Fruit fly (Drosophila melanogaster): ENCODE measurements around the gene CG34116.

The CG34116 gene

DNA sequence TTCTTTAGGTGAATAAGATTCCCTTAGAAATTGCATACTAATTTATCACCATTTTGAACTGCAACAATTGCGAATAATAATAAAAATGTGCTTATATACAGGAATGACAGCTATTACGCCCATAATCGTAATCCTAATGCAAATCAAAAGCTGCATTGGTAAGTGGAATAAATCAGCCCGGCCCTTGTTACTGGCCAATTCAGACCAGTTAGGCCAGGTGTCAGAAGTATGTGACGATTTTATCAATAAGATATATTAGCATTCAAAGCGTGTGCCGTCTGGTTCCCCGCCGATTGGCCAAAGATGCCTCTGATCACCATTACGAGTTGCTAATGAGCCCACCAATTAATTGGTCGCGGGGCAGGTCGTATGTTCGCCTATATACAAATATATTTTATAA lies 6.7 kb upstream of the CG34116 start:
- TF ChIP-seq CG8478 (optimal IDR thresholded peaks at IDR 0.05) (no peak), CTCF (optimal IDR thresholded peaks at IDR 0.05) (no peak)

DNA sequence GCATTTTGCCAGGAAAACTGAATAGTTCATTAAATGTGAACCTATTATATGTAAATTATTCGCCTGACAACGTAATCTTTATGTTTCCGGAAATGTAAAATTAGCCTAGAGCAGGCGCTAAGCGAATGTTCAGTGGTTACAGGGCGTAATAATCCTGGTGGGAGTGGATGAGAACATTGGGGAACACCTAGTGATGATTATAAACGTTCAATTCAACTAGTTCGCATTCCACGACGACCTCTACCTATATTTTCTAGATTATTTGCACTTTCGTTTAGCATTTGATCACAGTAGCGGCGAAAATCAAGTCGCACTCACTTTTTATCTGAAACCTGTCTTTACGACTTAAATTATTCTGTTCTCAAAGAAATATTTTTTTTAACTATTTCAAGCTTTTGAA lies 1.7 kb upstream of the CG34116 start:
- no peak for TF ChIP-seq CTCF (optimal IDR thresholded peaks at IDR 0.05)
- TF ChIP-seq CG8478 (optimal IDR thresholded peaks at IDR 0.05) = no peak

- TF ChIP-seq CTCF (optimal IDR thresholded peaks at IDR 0.05) (no peak), CG8478 (optimal IDR thresholded peaks at IDR 0.05) (no peak)
Observed at dm6 chr3L:19807103-19807502, 1.3 kb upstream of the CG34116 start, which contains the start of the genes CG14104 and Kap-alpha1. Gene CG14104, minus strand, starts transcription at chr3L:19807199. Gene Kap-alpha1, plus strand, starts transcription at chr3L:19807232.

DNA sequence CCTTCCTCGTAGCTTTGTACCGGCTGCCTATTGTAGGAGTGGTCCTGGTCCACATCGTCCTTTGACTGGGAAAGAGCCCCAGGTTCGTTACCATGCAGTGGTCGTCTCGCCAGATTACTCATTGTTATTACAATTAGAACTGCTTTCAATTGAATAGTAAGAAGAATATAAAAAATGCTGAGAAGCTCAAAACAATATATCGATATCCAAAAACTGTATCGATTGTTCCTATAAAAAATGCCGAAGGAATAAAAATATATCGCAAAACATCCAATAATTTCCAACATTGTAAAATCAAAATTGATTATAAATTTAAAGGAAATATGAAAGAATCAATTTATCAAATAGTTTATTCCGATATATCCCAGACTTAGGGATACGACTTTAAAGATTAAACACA lies 928 bp downstream of the CG34116 start, which contains the start of the genes TORIP and Ccdc58:
TSS of gene TORIP (minus strand) at position 173 of the 400 bp plus-strand sequence.
TSS of gene Ccdc58 (plus strand) at position 274 of the 400 bp plus-strand sequence.
- no peak for TF ChIP-seq CG8478 (optimal IDR thresholded peaks at IDR 0.05)
- TF ChIP-seq CTCF (optimal IDR thresholded peaks at IDR 0.05) = no peak

- TF ChIP-seq CG8478 (optimal IDR thresholded peaks at IDR 0.05) (no peak), CTCF (optimal IDR thresholded peaks at IDR 0.05) (no peak)
Observed at dm6 chr3L:19801105-19801504, 4.7 kb downstream of the CG34116 start, which contains the start of gene CG14102. Gene CG14102, minus strand, starts transcription at chr3L:19801291.

DNA sequence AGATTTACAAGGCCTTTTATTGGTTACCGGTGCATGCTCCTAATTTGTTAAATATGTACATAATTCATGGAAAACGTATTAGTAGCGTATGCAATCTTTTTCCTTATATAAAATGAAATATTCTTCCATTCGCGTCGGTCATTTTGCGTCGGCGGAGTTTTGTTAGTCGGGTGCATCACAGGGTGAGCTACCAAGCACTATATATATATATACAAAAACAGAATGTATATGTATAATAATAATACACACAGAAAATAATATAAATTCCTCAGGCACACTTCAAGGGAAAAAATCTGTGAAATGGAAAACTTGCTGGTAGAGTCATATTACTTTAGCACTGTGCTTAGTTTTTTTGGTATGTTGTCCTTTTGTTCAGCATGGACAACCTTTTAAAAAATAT lies 6.9 kb downstream of the CG34116 start, which contains the start of gene Ir76a:
TSS of gene Ir76a (plus strand) at position 301 of the 400 bp plus-strand sequence.
- TF ChIP-seq CTCF (optimal IDR thresholded peaks at IDR 0.05) = no peak
- no peak for TF ChIP-seq CG8478 (optimal IDR thresholded peaks at IDR 0.05)

DNA sequence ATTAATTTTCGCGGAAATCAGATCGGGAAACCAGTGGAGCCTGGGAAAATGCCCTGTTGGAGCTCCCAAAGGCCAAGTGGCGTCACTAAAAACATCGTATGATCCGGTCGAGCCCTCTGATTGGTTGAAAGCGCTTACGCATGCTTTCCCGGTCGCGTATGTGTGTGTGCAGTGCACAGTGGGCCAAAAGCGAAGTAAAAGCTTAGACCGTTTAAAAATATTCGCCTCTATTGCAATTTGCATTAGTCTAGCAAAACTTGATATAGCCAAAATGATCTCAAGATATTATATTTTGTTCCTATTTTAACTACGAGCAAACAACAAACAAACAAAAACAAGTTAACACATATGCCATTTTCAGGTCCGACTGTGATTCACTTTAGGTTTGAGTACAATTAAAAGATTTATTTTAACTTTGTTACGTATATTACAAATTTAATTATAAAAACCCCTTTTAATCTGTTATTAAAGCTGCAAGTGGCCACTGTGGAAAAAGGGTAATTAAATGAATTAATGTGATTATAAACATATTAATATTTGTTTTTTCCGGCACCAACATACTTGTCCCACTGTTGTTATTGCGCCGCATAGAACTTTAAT lies 11.5 kb downstream of the CG34116 start:
- no peak for TF ChIP-seq CG8478 (optimal IDR thresholded peaks at IDR 0.05)
- no peak for TF ChIP-seq CTCF (optimal IDR thresholded peaks at IDR 0.05)

- TF ChIP-seq CTCF (optimal IDR thresholded peaks at IDR 0.05) (peak; percentile 19 to 55), CG8478 (optimal IDR thresholded peaks at IDR 0.05) (no peak)
Observed at dm6 chr3L:19793438-19793998, 12.3 kb downstream of the CG34116 start, which contains the start of the genes CG42637, Gyc76C and SREBP. Gene CG42637, minus strand, starts transcription at chr3L:19793569. Gene Gyc76C, minus strand, starts transcription at chr3L:19793569. Gene SREBP, plus strand, starts transcription at chr3L:19793935.

DNA sequence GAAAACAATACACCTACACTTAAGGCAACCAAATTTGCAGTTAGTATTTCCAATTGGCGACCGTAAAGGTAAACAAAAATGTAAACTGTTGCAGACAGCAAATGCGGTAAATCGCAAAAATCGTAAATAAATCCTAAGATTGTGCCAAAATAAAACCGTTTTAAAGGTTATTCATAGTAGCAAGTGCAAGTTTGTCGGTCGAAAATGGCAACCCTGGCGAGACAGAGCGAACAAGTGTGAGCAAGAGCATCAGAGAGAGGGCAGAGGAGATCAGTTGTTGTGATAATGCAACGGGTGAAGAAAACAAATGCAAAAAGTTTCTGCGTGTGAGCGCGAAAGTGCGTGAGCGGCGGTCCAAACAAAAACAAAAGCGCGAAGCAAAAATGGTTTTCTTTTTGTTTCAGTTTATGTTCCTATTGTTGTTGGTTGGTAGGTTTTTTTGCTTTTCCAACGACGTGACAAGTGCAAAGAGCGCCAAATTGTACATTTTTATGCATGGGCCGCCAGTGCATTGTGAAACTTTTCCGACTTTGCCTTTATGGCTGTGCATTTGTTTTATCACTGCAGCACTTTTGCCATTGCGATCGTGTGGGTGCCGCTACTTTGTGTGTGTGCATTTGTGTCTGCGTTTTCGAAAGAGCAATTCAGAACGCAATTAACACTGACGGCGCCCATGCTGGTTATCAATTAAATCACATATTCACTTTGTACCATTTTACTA lies 13.0 kb downstream of the CG34116 start:
- TF ChIP-seq CG8478 (optimal IDR thresholded peaks at IDR 0.05) (no peak), CTCF (optimal IDR thresholded peaks at IDR 0.05) (no peak)

DNA sequence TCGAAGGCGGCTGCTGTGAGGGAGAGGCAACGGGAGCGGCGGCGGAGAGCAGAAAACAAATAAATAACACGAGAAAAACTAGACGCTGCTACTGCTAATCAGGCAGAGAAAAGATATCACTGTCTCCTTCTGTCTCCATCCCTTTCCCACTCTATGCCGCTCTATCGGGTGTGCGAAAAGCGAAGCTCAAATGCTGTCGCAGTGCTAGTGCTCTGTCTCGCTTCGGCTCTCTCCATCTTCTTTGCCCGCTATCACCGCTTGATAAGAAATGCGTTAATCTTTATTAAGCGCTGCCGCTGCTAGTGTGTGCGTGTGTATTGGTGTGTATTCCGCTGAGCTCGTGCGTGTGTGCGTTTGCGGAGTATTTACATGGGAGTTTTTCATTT lies 14.2 kb downstream of the CG34116 start:
- TF ChIP-seq CG8478 (optimal IDR thresholded peaks at IDR 0.05) = no peak
- TF ChIP-seq CTCF (optimal IDR thresholded peaks at IDR 0.05) = peak in 1 of 2 experiments; percentile 9

DNA sequence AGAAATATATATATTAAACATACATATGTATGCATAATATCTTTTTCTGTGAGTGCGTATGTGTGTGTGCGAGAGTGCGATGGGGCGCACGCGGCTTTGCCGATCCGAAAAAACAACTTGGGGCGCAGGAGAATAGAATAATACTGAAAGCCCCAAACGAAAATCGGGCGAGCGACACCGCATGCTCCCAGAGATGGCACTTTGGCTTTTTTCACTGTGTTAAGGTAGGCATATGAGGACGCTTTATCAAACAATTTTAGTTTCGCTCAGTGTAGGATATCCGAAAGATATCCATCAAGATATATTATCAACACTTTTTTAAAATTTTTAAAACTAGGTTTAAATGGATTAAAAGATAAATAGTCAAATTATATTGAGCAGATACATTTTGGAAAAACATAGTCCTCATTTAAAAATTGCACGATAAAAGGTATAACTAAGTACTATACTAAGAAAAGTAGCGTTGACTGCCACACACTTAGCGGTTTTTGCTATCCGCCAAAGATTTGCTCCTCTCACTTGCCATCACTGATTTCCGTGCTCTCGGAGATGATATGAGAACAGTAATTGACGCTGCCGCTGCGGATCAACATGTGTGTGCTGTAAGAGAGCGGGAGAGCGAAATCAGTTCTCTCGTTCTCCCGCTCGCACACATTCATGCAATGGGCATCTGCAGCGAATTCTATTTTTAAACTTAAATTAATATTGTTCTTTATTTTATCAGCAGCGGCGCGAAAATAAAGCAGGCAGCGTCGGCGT lies 14.7 kb downstream of the CG34116 start:
- TF ChIP-seq CG8478 (optimal IDR thresholded peaks at IDR 0.05) (no peak), CTCF (optimal IDR thresholded peaks at IDR 0.05) (no peak)

DNA sequence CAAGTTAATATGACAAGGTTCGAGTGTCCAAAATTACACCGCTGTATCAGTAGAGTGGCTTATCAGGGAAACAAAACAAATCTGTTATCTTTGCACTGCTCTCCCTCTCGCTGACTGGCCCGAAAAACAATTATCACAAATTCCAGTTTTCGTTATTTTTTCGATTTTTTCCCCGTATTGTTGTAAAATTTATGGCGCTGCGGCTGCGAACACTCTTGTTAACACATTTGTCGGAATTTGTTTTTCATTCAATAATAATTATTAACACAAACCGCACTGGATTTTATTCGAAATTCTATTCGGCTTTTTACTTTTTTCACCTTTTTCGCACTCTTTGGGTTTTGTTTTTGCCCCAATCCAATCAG lies 15.3 kb downstream of the CG34116 start:
- TF ChIP-seq CTCF (optimal IDR thresholded peaks at IDR 0.05) (no peak), CG8478 (optimal IDR thresholded peaks at IDR 0.05) (no peak)

DNA sequence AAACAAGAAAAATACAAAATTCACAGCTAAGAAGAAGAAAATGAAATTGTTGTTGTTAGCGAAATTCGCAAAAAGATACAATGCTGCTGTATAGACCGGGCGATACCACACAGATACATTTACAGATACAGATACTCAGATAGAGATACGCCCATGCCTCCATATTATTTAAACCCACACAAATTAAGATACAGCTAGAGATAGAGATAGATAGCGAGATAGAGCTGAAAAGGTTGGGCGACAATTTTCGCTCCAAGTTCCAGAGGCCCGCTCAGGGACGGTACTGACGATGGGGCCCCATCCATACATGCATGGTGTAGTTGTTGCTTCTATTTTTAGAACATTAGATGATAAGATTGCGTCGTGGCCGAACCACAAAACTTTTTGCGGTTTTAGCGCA lies 18.2 kb downstream of the CG34116 start:
- TF ChIP-seq CG8478 (optimal IDR thresholded peaks at IDR 0.05) = no peak
- no peak for TF ChIP-seq CTCF (optimal IDR thresholded peaks at IDR 0.05)

- TF ChIP-seq CTCF (optimal IDR thresholded peaks at IDR 0.05) (no peak), CG8478 (optimal IDR thresholded peaks at IDR 0.05) (no peak)
Observed at dm6 chr3L:19778530-19778929, 27.3 kb downstream of the CG34116 start.

All from S2 (cell line).